Worm (Caenorhabditis elegans): ENCODE data around the gene ZK1248.19.

The ZK1248.19 gene

DNA sequence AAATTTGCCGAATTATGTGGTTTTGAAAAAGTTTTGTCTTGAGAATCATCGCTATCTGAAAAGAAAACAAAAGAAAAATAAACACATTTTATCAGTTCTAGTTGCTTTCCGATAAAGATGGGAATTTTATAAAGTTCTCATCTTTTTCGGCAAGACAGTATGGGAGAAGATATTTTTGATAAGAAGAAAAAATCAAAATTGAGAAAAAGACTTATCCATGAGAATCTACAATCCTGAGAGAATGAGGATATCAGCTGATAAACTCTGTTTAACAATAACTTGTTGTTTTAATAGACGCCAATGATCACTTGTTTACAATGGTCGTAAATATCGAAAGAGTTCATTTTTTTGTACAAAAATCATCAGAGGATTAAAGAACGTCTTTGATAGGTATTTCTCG, 36.8 kb upstream of the ZK1248.19 start, which contains the start of gene F55C12.6:
Gene F55C12.6, minus strand, starts transcription at position 101 of the 400 bp plus-strand sequence.
- no peak for TF ChIP-seq gmeb-2 (tag; optimal IDR thresholded peaks at IDR 0.05)
- TF ChIP-seq fax-1 (tag; optimal IDR thresholded peaks at IDR 0.05) = no peak
- no peak for TF ChIP-seq pqm-1 (tag; optimal IDR thresholded peaks at IDR 0.05)
- TF ChIP-seq zip-5 (tag; optimal IDR thresholded peaks at IDR 0.05) = no peak
- no peak for TF ChIP-seq elt-2 (tag; optimal IDR thresholded peaks at IDR 0.05)
- TF ChIP-seq ceh-45 (GFP tag; IDR thresholded peaks at IDR 0.05) = no peak
- TF ChIP-seq odd-2 (tag; optimal IDR thresholded peaks at IDR 0.05) = no peak

ce11 chrII:5874130-5874529, 34.9 kb upstream of the ZK1248.19 start:
- no peak for TF ChIP-seq fax-1 (tag; optimal IDR thresholded peaks at IDR 0.05)
- TF ChIP-seq hlh-30 (tag; optimal IDR thresholded peaks at IDR 0.05; ENCODE audit: insufficient read depth) = peak; percentile 77
- TF ChIP-seq ceh-45 (GFP tag; IDR thresholded peaks at IDR 0.05) = no peak

DNA sequence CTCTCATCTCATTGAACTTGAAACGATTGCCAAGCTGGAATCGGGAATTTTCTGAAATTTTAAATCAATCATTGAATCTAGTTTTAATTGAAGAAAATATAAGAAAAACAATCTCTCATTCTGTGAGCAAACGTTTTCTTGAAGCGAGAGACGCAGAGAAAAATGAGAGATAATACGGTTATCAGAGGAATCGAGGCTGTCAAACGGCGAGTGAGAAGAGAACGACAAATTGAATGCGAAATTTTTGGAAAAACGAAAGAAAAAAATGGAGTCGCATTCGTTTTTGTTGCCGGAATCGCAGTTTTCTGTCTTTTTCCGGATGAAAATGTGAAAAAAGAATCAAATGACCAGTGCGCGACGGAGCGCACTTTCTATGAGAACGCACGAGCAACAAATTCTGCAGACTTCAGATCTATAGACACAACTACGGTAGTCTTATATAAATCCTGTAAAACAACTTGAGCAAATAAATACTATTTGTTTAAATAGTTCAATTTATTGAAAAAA, 34.4 kb upstream of the ZK1248.19 start, which contains the start of gene tex-2:
Gene tex-2, minus strand, starts transcription at position 51 of the 507 bp plus-strand sequence.
- no peak for TF ChIP-seq nhr-232 (tag; optimal IDR thresholded peaks at IDR 0.05)
- TF ChIP-seq ceh-24 (tag; optimal IDR thresholded peaks at IDR 0.05) = no peak
- peak; percentile 31 for TF ChIP-seq C08G9.2 (tag; optimal IDR thresholded peaks at IDR 0.05)
- peak; percentile 47 for TF ChIP-seq tbx-2 (tag; optimal IDR thresholded peaks at IDR 0.05)
- no peak for TF ChIP-seq ceh-45 (GFP tag; IDR thresholded peaks at IDR 0.05)
- TF ChIP-seq elt-2 (tag; optimal IDR thresholded peaks at IDR 0.05) = peak; percentile 70
- TF ChIP-seq ceh-31 (tag; optimal IDR thresholded peaks at IDR 0.05) = peak; percentile 60
- TF ChIP-seq unc-42 (tag; optimal IDR thresholded peaks at IDR 0.05) = peak; percentile 63
- no peak for TF ChIP-seq C38D4.7 (GFP tag; optimal IDR thresholded peaks at IDR 0.05)
- peak; percentile 47 for TF ChIP-seq zip-5 (tag; optimal IDR thresholded peaks at IDR 0.05)
- TF ChIP-seq ztf-16 (tag; optimal IDR thresholded peaks at IDR 0.05) = peak; percentile 39
- peak; percentile 14 for TF ChIP-seq ceh-2 (tag; optimal IDR thresholded peaks at IDR 0.05)

DNA sequence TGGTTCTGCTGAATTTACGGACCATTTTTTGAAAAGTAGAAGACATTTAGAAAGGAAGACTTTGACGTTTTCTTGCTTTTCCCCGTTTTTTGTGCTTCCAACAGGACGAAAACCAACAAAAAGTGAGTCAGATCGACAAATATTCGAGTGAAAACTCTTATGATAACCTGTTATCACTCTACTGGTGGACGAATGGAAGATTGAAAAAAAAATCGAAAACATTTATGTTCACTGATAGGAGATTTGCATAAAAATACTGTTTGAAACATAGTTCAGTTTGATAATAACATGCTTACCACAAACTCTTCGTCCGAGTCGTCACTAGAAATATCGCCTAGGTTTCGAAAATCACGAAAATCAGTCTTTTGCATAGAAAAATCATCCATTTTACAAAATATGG, 33.2 kb upstream of the ZK1248.19 start:
- TF ChIP-seq mec-3 (tag; optimal IDR thresholded peaks at IDR 0.05; ENCODE audit: borderline replicate concordance) (no peak), ceh-34 (tag; optimal IDR thresholded peaks at IDR 0.05) (no peak), unc-3 (GFP tag; conservative IDR thresholded peaks at IDR 0.05) (no peak), unc-3 (tag; optimal IDR thresholded peaks at IDR 0.05) (no peak), hlh-8 (tag; optimal IDR thresholded peaks at IDR 0.05) (no peak), npax-4 (tag; optimal IDR thresholded peaks at IDR 0.05) (no peak), fax-1 (tag; optimal IDR thresholded peaks at IDR 0.05) (no peak)

DNA sequence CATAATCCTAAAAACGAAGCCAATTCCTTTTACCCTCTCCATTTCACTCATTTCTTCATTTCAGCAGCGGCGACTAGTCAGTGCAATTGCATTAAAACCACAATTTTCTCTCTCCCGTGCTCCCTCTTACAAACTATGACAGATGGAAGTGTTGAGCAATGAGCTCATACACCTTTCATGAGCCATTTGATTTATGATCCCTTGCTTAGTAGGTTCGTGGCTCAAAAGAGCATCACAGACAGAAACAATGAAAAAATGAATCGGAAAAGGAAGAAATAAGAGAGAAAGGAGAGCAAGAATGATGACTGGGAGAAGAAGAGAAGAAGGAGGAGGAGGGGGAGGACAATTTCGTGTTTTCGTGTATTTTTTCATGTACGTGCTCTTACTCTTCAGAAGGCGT, 32.3 kb upstream of the ZK1248.19 start:
- TF ChIP-seq ceh-31 (tag; optimal IDR thresholded peaks at IDR 0.05) (no peak), tbx-2 (tag; optimal IDR thresholded peaks at IDR 0.05) (peak; percentile 6), tbx-7 (tag; optimal IDR thresholded peaks at IDR 0.05) (no peak), ceh-24 (tag; optimal IDR thresholded peaks at IDR 0.05) (no peak), mec-3 (tag; optimal IDR thresholded peaks at IDR 0.05; ENCODE audit: borderline replicate concordance) (no peak), unc-42 (tag; optimal IDR thresholded peaks at IDR 0.05) (peak; percentile 21), sox-4 (tag; optimal IDR thresholded peaks at IDR 0.05) (peak; percentile 8)

- TF ChIP-seq ceh-34 (tag; optimal IDR thresholded peaks at IDR 0.05) (no peak), nfya-1 (tag; optimal IDR thresholded peaks at IDR 0.05) (peak; percentile 75)
Observed at ce11 chrII:5866920-5867319, 27.7 kb upstream of the ZK1248.19 start.

DNA sequence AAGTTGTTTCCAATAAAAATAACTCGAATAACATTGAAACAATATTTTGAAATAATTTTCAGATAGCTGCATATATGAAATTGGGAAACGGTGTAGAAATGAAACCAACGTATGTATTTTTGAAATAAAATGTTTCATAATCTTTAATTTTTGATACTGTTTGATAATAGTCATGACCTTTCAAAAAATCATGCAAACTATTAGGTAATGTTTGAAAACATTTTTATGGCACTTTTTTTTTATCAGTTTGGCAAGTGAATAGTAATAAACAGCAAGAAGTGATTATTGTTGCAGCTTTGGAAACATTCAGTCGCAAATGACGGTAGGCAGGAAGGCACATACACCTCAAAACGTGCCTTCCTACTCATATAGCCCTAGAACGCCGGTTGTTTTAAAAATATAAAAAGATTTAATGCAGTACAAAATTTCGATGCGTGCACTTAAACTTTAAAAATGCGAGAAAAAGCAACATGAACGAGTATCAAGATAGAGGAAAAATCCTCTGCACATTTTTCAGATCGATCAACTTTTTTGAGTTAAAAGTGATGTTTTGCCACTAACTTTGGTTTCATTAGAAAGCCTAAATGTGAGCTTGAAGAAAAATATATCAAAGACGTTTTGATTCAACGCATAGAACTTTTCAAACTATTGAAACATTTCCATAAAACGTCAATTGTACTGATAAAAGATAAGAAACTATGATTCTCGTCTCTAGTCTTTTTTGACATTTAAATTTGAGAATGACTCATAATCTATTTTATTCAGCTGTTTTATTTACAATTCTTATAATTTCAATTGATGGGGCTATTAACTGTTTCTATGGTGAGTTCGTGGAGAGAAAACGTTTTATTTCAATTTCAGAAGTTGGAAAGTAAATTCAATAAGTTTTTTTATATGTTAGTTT, 26.4 kb upstream of the ZK1248.19 start, which contains the start of gene F55C12.19:
Gene F55C12.19, plus strand, starts transcription at position 735 of the 904 bp plus-strand sequence.
- TF ChIP-seq hlh-8 (tag; optimal IDR thresholded peaks at IDR 0.05) (no peak), rnt-1 (tag; optimal IDR thresholded peaks at IDR 0.05) (no peak), pha-2 (tag; optimal IDR thresholded peaks at IDR 0.05) (no peak), sox-2 (GFP tag; IDR thresholded peaks at IDR 0.05) (no peak), T23F11.4 (GFP tag; optimal IDR thresholded peaks at IDR 0.05) (no peak), elt-2 (tag; optimal IDR thresholded peaks at IDR 0.05) (no peak), ceh-19 (GFP tag; optimal IDR thresholded peaks at IDR 0.05) (no peak), Y22D7AL.16 (tag; optimal IDR thresholded peaks at IDR 0.05) (no peak), ets-4 (tag; optimal IDR thresholded peaks at IDR 0.05) (no peak), F13H6.1 (tag; optimal IDR thresholded peaks at IDR 0.05) (no peak), elt-4 (tag; optimal IDR thresholded peaks at IDR 0.05) (no peak), gmeb-2 (tag; optimal IDR thresholded peaks at IDR 0.05) (no peak), nfya-1 (tag; optimal IDR thresholded peaks at IDR 0.05) (no peak), ceh-48 (tag; optimal IDR thresholded peaks at IDR 0.05) (no peak), che-1 (tag; optimal IDR thresholded peaks at IDR 0.05) (no peak), odd-2 (tag; optimal IDR thresholded peaks at IDR 0.05) (no peak)

All from whole organism, late embryonic.